Worm (Caenorhabditis elegans): ENCODE measurements around the gene srbc-40.

DNA sequence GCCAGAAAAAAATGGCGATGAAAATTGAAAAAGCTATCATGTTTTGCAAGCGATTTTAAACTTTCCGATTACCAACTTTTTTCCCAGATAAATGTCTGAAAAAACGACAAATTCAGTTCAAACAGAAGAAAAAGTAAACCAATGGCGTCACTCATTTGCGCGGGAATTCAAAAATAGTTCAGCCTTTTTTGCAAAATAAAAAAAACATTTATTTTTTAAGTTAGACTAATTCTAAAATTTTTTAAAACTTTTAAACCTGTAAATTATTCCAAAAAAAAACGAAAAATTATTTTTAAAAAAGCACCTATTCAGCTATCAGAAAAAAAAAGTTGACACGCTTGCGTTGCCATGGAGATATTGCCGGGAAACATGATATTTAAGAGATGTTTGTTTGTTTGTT is 6.7 kb downstream of the srbc-40 start, which contains the start of gene cyp-33C11:
- TF ChIP-seq lsy-2 (tag; optimal IDR thresholded peaks at IDR 0.05) (no peak), nhr-76 (tag; optimal IDR thresholded peaks at IDR 0.05) (no peak)

Measured in whole organism, L1 larva.